Worm (Caenorhabditis elegans) whole organism, early embryonic: ENCODE results near the gene klo-2.

Experiments used
- ama-1 ChIP-seq: fragments of 150-350 bp; optimal IDR thresholded peaks from 2 replicates; lab custom pipeline; 2014
- ceh-13 ChIP-seq: fragments of 200-800 bp; sonication (Bioruptor generic); optimal IDR thresholded peaks from 2 replicates; lab custom pipeline; 2018; ENCODE audit warnings: mild to moderate bottlenecking, missing genetic modification characterization, missing compliant biosample characterization
- ceh-36 ChIP-seq: sonication (generic microtip); optimal IDR thresholded peaks from 2 replicates; lab custom pipeline; 2016; ENCODE audit warnings: missing genetic modification characterization, inconsistent platforms, missing compliant biosample characterization
- ets-7 ChIP-seq: sonication (generic microtip); optimal IDR thresholded peaks from 2 replicates; lab custom pipeline; 2016; ENCODE audit warnings: missing genotype, missing genetic modification characterization, missing compliant biosample characterization
- flt-1 ChIP-seq: fragments of 200-800 bp; sonication (Bioruptor generic); IDR thresholded peaks from 2 replicates; pipeline ENCODE4 v1.3.6; 2022; ENCODE audit warnings: missing genetic modification characterization, missing compliant biosample characterization
- hmg-4 ChIP-seq: fragments of 200-800 bp; sonication (Bioruptor generic); optimal IDR thresholded peaks from 2 replicates; lab custom pipeline; 2018; ENCODE audit warnings: mild to moderate bottlenecking, missing genetic modification characterization, missing compliant biosample characterization
- pes-1 ChIP-seq: fragments of 200-800 bp; sonication (Bioruptor generic); IDR thresholded peaks from 2 replicates; pipeline ENCODE4 v1.3.6; 2022; ENCODE audit warnings: missing genetic modification reagents, missing genetic modification characterization, missing compliant biosample characterization
- scrt-1 ChIP-seq: fragments of 200-800 bp; sonication (Bioruptor generic); IDR thresholded peaks from 2 replicates; pipeline ENCODE4 v1.3.6; 2022; ENCODE audit warnings: missing genetic modification characterization, missing compliant biosample characterization
- sea-1 ChIP-seq: fragments of 200-800 bp; sonication (Bioruptor generic); conservative IDR thresholded peaks from 2 replicates; pipeline ENCODE4 v1.3.6; 2022; ENCODE audit warnings: missing genetic modification characterization, missing compliant biosample characterization
- tbx-11 ChIP-seq: fragments of 200-800 bp; sonication (Bioruptor generic); IDR thresholded peaks from 2 replicates; pipeline ENCODE4 v1.3.6; 2022; ENCODE audit warnings: missing genetic modification characterization, missing compliant biosample characterization
- tbx-37 ChIP-seq: fragments of 200-800 bp; sonication (Bioruptor generic); conservative IDR thresholded peaks from 2 replicates; pipeline ENCODE4 v1.3.6; 2022; ENCODE audit warnings: missing genetic modification reagents, missing genetic modification characterization, missing compliant biosample characterization

ce11 chrIII:2432925-2433324, 13.1 kb upstream of the klo-2 start:
- TF ChIP-seq tbx-11 (GFP tag; lab: Robert Waterston, UW) (no peak), tbx-37 (GFP tag; lab: Robert Waterston, UW) (no peak), ceh-36 (tag; lab: Kevin White, UChicago) (no peak), pes-1 (GFP tag; lab: Robert Waterston, UW) (no peak), sea-1 (no peak), hmg-4 (GFP tag; lab: Kevin White, UChicago) (no peak), ama-1 (lab: Kevin White, UChicago) (no peak), ceh-13 (no peak), flt-1 (GFP tag; lab: Robert Waterston, UW) (no peak), scrt-1 (no peak), ets-7 (no peak)
